Fruit fly (Drosophila melanogaster) whole organism, embryonic: ENCODE data around the gene CG33332.

ENCODE experiments used
- Blimp-1 ChIP-seq: fragments of 200-800 bp; sonication (Bioruptor generic); optimal IDR thresholded peaks from 3 replicates; lab custom pipeline; 2018; ENCODE audit warnings: missing biosample characterization, missing genetic modification characterization, mild to moderate bottlenecking, moderate library complexity, missing genetic modification reagents
- CG10209 ChIP-seq: fragments of 200-800 bp; sonication (Bioruptor generic); optimal IDR thresholded peaks from 3 replicates; lab custom pipeline; 2017; ENCODE audit warnings: missing biosample characterization, mild to moderate bottlenecking, missing genetic modification characterization, missing genetic modification reagents
- CG10274 ChIP-seq: fragments of 200-800 bp; sonication (Bioruptor generic); optimal IDR thresholded peaks from 3 replicates; lab custom pipeline; 2017; ENCODE audit warnings: missing biosample characterization, mild to moderate bottlenecking, missing genetic modification characterization
- CG10979 ChIP-seq: fragments of 200-800 bp; sonication (Bioruptor generic); optimal IDR thresholded peaks from 2 replicates; lab custom pipeline; 2018; ENCODE audit warnings: missing biosample characterization, mild to moderate bottlenecking, missing genetic modification characterization, moderate library complexity
- CG11398 ChIP-seq: fragments of 200-800 bp; sonication (Bioruptor generic); optimal IDR thresholded peaks from 2 replicates; lab custom pipeline; 2016; ENCODE audit warnings: missing biosample characterization, missing genetic modification characterization
- CG12071 ChIP-seq: fragments of 200-800 bp; sonication (Bioruptor generic); optimal IDR thresholded peaks from 3 replicates; lab custom pipeline; 2018; ENCODE audit warnings: missing biosample characterization, mild to moderate bottlenecking, missing genetic modification characterization
- CG12659 ChIP-seq: fragments of 200-800 bp; sonication (Bioruptor generic); optimal IDR thresholded peaks from 3 replicates; lab custom pipeline; 2017; ENCODE audit warnings: mild to moderate bottlenecking, missing biosample characterization, missing genetic modification reagents, missing genetic modification characterization
- CG14441 ChIP-seq: fragments of 200-800 bp; sonication (Bioruptor generic); IDR thresholded peaks from 2 replicates; pipeline ENCODE4 v1.3.6; 2022; ENCODE audit warnings: missing biosample characterization, missing genetic modification characterization
- CG1603 ChIP-seq: fragments of 200-800 bp; sonication (Bioruptor generic); optimal IDR thresholded peaks from 2 replicates; lab custom pipeline; 2019; ENCODE audit warnings: missing biosample characterization, mild to moderate bottlenecking, missing genetic modification characterization, moderate library complexity
- CG17802 ChIP-seq: fragments of 200-800 bp; sonication (Bioruptor generic); optimal IDR thresholded peaks from 2 replicates; lab custom pipeline; 2018; ENCODE audit warnings: missing biosample characterization, mild to moderate bottlenecking, missing genetic modification characterization, moderate library complexity
- CG2129 ChIP-seq: fragments of 200-800 bp; sonication (Bioruptor generic); IDR thresholded peaks from 2 replicates; pipeline ENCODE4 v1.3.6; 2022; ENCODE audit warnings: missing biosample characterization, missing genetic modification characterization; ENCODE audit not compliant: partially characterized antibody
- CG3163 ChIP-seq: fragments of 200-800 bp; sonication (Bioruptor generic); optimal IDR thresholded peaks from 3 replicates; lab custom pipeline; 2016; ENCODE audit warnings: missing biosample characterization, missing genetic modification characterization
- CG32532 ChIP-seq: fragments of 200-800 bp; sonication (Bioruptor generic); IDR thresholded peaks from 2 replicates; pipeline ENCODE4 v1.3.6; 2022; ENCODE audit warnings: missing biosample characterization, missing genetic modification characterization
- CG4328 ChIP-seq: fragments of 200-800 bp; sonication (Bioruptor generic); optimal IDR thresholded peaks from 3 replicates; lab custom pipeline; 2017; ENCODE audit warnings: missing biosample characterization, missing genetic modification reagents, missing genetic modification characterization
- CG4404 ChIP-seq: fragments of 200-800 bp; sonication (Bioruptor generic); IDR thresholded peaks from 2 replicates; pipeline ENCODE4 v1.3.6; 2022; ENCODE audit warnings: missing biosample characterization, missing genetic modification characterization
- CG4820 ChIP-seq: fragments of 200-800 bp; sonication (Bioruptor generic); optimal IDR thresholded peaks from 3 replicates; lab custom pipeline; 2016; ENCODE audit warnings: missing biosample characterization, missing genetic modification characterization
- CG7786 ChIP-seq: fragments of 200-800 bp; sonication (Bioruptor generic); optimal IDR thresholded peaks from 2 replicates; lab custom pipeline; 2016; ENCODE audit warnings: missing biosample characterization, missing genetic modification characterization
- CG8765 ChIP-seq: fragments of 200-800 bp; sonication (Bioruptor generic); IDR thresholded peaks from 2 replicates; pipeline ENCODE4 v1.3.6; 2022; ENCODE audit warnings: missing biosample characterization, missing genetic modification characterization
- Deaf1 ChIP-seq: fragments of 200-800 bp; optimal IDR thresholded peaks from 3 replicates; lab custom pipeline; 2019; ENCODE audit warnings: missing biosample characterization, mild to moderate bottlenecking, missing genetic modification characterization, moderate library complexity
- E2f2 ChIP-seq: fragments of 200-800 bp; sonication (Bioruptor generic); IDR thresholded peaks from 2 replicates; pipeline ENCODE4 v1.3.6; 2022; ENCODE audit warnings: missing biosample characterization, missing genetic modification characterization
- Fer1 ChIP-seq: fragments of 200-800 bp; sonication (Bioruptor generic); optimal IDR thresholded peaks from 2 replicates; lab custom pipeline; 2017; ENCODE audit warnings: missing biosample characterization, mild to moderate bottlenecking, missing genetic modification characterization
- H15 ChIP-seq: fragments of 200-800 bp; sonication (Bioruptor generic); IDR thresholded peaks from 3 replicates; pipeline ENCODE4 v1.3.6; 2022; ENCODE audit warnings: missing biosample characterization, missing genetic modification characterization
- MESR4 ChIP-seq: fragments of 200-800 bp; sonication (Bioruptor generic); optimal IDR thresholded peaks from 2 replicates; lab custom pipeline; 2018; ENCODE audit warnings: missing biosample characterization, mild to moderate bottlenecking, missing genetic modification characterization, moderate library complexity
- Nf-YA ChIP-seq: fragments of 200-800 bp; sonication (Bioruptor generic); IDR thresholded peaks from 2 replicates; pipeline ENCODE4 v1.3.6; 2022; ENCODE audit warnings: missing biosample characterization, missing genetic modification characterization
- Sox102F ChIP-seq: fragments of 200-800 bp; sonication (Bioruptor generic); optimal IDR thresholded peaks from 2 replicates; lab custom pipeline; 2018; ENCODE audit warnings: missing biosample characterization, mild to moderate bottlenecking, missing genetic modification characterization, moderate library complexity
- Trl ChIP-seq, 3 experiments: fragments of >200 bp in 2 of 3; fragments of 200-800 bp in 1 of 3; sonication (Bioruptor generic) in 1 of 3; optimal IDR thresholded peaks; 2 replicates in 1 of 3; 3 replicates in 2 of 3; lab custom pipeline; 2016 to 2017; ENCODE audit warnings: missing biosample characterization in 1 of 3, missing genetic modification characterization in 1 of 3
- amos ChIP-seq: fragments of 200-800 bp; sonication (Bioruptor generic); IDR thresholded peaks from 2 replicates; pipeline ENCODE4 v1.3.6; 2022; ENCODE audit warnings: missing biosample characterization, missing genetic modification characterization; ENCODE audit not compliant: partially characterized antibody
- br ChIP-seq: fragments of >200 bp; optimal IDR thresholded peaks from 2 replicates; lab custom pipeline; 2017
- bsh ChIP-seq, 2 experiments: fragments of 200-800 bp; sonication (Bioruptor generic); optimal IDR thresholded peaks; 2 replicates each; lab custom pipeline; 2017 to 2018; ENCODE audit warnings: mild to moderate bottlenecking in 2 of 2, missing biosample characterization in 2 of 2, missing genetic modification characterization in 2 of 2, moderate library complexity in 1 of 2
- cad ChIP-seq: fragments of >200 bp; optimal IDR thresholded peaks from 2 replicates; lab custom pipeline; 2017; ENCODE audit warnings: missing biosample characterization, missing genetic modification characterization
- ci ChIP-seq: fragments of 200-800 bp; sonication (Bioruptor generic); IDR thresholded peaks from 3 replicates; pipeline ENCODE4 v1.3.6; 2022; ENCODE audit warnings: missing biosample characterization, missing genetic modification characterization
- croc ChIP-seq: fragments of 200-800 bp; sonication (Bioruptor generic); conservative IDR thresholded peaks from 3 replicates; pipeline ENCODE4 v1.3.6; 2022; ENCODE audit warnings: missing biosample characterization, missing genetic modification characterization
- crol ChIP-seq: fragments of 200-800 bp; sonication (Bioruptor generic); IDR thresholded peaks from 2 replicates; pipeline ENCODE4 v1.3.6; 2022; ENCODE audit warnings: missing biosample characterization, missing genetic modification characterization
- dati ChIP-seq: fragments of 200-800 bp; sonication (Bioruptor generic); IDR thresholded peaks from 2 replicates; pipeline ENCODE4 v1.3.6; 2022; ENCODE audit warnings: missing biosample characterization, missing genetic modification characterization
- emc ChIP-seq: fragments of 200-800 bp; sonication (Bioruptor generic); optimal IDR thresholded peaks from 2 replicates; lab custom pipeline; 2016; ENCODE audit warnings: missing biosample characterization, missing genetic modification characterization
- exex ChIP-seq: fragments of 200-800 bp; sonication (Bioruptor generic); optimal IDR thresholded peaks from 4 replicates; lab custom pipeline; 2018; ENCODE audit warnings: missing biosample characterization, mild to moderate bottlenecking, missing genetic modification characterization, moderate library complexity
- hbn ChIP-seq: fragments of 200-800 bp; sonication (Bioruptor generic); IDR thresholded peaks from 2 replicates; pipeline ENCODE4 v1.3.6; 2022; ENCODE audit warnings: missing biosample characterization, missing genetic modification characterization; ENCODE audit not compliant: partially characterized antibody
- hkb ChIP-seq, 2 experiments: fragments of 200-800 bp in 1 of 2; fragments of >200 bp in 1 of 2; sonication (Bioruptor generic) in 1 of 2; IDR thresholded peaks in 1 of 2; optimal IDR thresholded peaks in 1 of 2; 2 replicates each; pipeline versions ENCODE4 v1.3.6 to Lab custom; 2017 to 2022; ENCODE audit warnings: missing biosample characterization in 1 of 2, missing genetic modification characterization in 1 of 2
- kni ChIP-seq: fragments of 200-800 bp; sonication (Bioruptor generic); optimal IDR thresholded peaks from 3 replicates; lab custom pipeline; 2017; ENCODE audit warnings: mild to moderate bottlenecking, missing biosample characterization, missing genetic modification reagents, missing genetic modification characterization
- mirr ChIP-seq: fragments of 200-800 bp; sonication (Bioruptor generic); optimal IDR thresholded peaks from 3 replicates; lab custom pipeline; 2018; ENCODE audit warnings: missing biosample characterization, mild to moderate bottlenecking, missing genetic modification characterization
- nom ChIP-seq: fragments of 200-800 bp; sonication (Bioruptor generic); optimal IDR thresholded peaks from 2 replicates; lab custom pipeline; 2017; ENCODE audit warnings: missing biosample characterization, missing genetic modification characterization, mild to moderate bottlenecking, moderate library complexity, missing genetic modification reagents
- sens ChIP-seq: fragments of 200-800 bp; sonication (Bioruptor generic); peaks from one replicate; lab custom pipeline; 2016; ENCODE audit warnings: missing biosample characterization, missing genetic modification characterization
- sens-2 ChIP-seq: fragments of 200-800 bp; sonication (Bioruptor generic); IDR thresholded peaks from 2 replicates; pipeline ENCODE4 v1.3.6; 2022; ENCODE audit warnings: missing biosample characterization, missing genetic modification characterization
- slou ChIP-seq: fragments of 200-800 bp; sonication (Bioruptor generic); optimal IDR thresholded peaks from 3 replicates; lab custom pipeline; 2016; ENCODE audit warnings: missing biosample characterization, missing genetic modification characterization
- so ChIP-seq: fragments of 200-800 bp; sonication (Bioruptor generic); IDR thresholded peaks from 3 replicates; pipeline ENCODE4 v1.3.6; 2022; ENCODE audit warnings: missing biosample characterization, missing genetic modification characterization
- sug ChIP-seq: fragments of 200-800 bp; optimal IDR thresholded peaks from 2 replicates; lab custom pipeline; 2019; ENCODE audit warnings: missing biosample characterization, mild to moderate bottlenecking, missing genetic modification characterization, moderate library complexity
- tio ChIP-seq: fragments of 200-800 bp; sonication (Bioruptor generic); optimal IDR thresholded peaks from 2 replicates; lab custom pipeline; 2017; ENCODE audit warnings: missing biosample characterization, missing genetic modification characterization, inconsistent platforms
- vfl ChIP-seq: fragments of 200-800 bp; sonication (Bioruptor generic); optimal IDR thresholded peaks from 2 replicates; lab custom pipeline; 2016; ENCODE audit warnings: missing biosample characterization, missing genetic modification characterization
- wek ChIP-seq: fragments of 200-800 bp; sonication (Bioruptor generic); optimal IDR thresholded peaks from 3 replicates; lab custom pipeline; 2018; ENCODE audit warnings: missing biosample characterization, mild to moderate bottlenecking, missing genetic modification characterization, moderate library complexity

Gene CG33332

DNA sequence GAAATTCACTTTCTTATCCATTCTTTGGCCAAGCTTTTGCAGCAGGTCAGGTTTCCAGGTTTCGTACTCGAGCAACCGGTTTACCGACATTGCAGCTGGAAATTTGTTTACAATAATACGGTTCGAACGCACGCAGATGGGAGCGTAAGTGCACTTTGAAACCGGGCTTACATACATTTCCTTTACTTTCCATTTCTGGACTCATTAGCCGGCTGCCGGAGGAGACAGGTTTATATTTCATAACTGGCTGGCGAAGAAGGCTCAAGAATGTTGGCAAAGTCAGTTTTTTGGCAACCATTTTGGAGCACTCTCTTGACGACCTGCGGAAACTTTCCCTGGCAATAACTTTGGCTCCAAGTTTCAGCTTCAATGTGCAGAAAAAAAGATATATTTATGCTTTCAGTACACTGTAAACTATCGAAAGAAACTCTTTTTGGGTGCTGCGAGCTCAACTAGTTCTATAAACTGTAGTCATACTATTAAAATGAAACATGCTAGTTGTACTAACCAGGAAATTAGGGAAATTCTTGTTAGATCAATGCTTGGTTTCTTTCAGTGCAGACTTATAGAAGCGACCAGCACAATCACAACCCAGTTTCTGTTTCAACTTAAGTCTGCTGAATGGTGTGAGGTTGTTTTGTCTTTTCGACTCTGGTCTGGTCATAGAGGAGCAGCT is 39.2 kb upstream of the CG33332 start (continued):
- no peak for TF ChIP-seq amos (GFP tag; lab: Robert Waterston, UW)
- no peak for TF ChIP-seq Fer1 (GFP tag; lab: Kevin White, UChicago)
- no peak for TF ChIP-seq Trl (optimal IDR thresholded peaks at IDR 0.05; lab: Kevin White, UChicago)
- TF ChIP-seq Trl (GFP tag; optimal IDR thresholded peaks at IDR 0.05; lab: Kevin White, UChicago) = no peak
- TF ChIP-seq CG7786 (GFP tag; lab: Kevin White, UChicago) = no peak
- no peak for TF ChIP-seq br (lab: Kevin White, UChicago)
- TF ChIP-seq crol = no peak
- no peak for TF ChIP-seq slou (GFP tag; lab: Kevin White, UChicago)
- TF ChIP-seq H15 = no peak
- no peak for TF ChIP-seq CG17802 (tag; lab: Kevin White, UChicago)
- TF ChIP-seq CG4328 (GFP tag; lab: Kevin White, UChicago) = no peak
- no peak for TF ChIP-seq CG3163 (GFP tag; lab: Kevin White, UChicago)
- TF ChIP-seq sens-2 (GFP tag; lab: Robert Waterston, UW) = no peak
- TF ChIP-seq vfl = no peak
- no peak for TF ChIP-seq hkb (optimal IDR thresholded peaks at IDR 0.05; lab: Kevin White, UChicago)
- TF ChIP-seq hkb (GFP tag; IDR thresholded peaks at IDR 0.05; lab: Robert Waterston, UW) = no peak
- no peak for TF ChIP-seq CG4404 (GFP tag; lab: Robert Waterston, UW)
- peak; percentile 50 for TF ChIP-seq Sox102F (GFP tag; lab: Kevin White, UChicago)
- TF ChIP-seq CG8765 (GFP tag; lab: Robert Waterston, UW) = no peak
- no peak for TF ChIP-seq emc (GFP tag; lab: Kevin White, UChicago)
- no peak for TF ChIP-seq CG10979 (tag; lab: Kevin White, UChicago)
- no peak for TF ChIP-seq CG1603
- TF ChIP-seq CG4820 (GFP tag; lab: Kevin White, UChicago) = no peak
- TF ChIP-seq E2f2 = no peak
- no peak for TF ChIP-seq mirr (GFP tag; lab: Kevin White, UChicago)
- TF ChIP-seq kni (GFP tag; lab: Kevin White, UChicago) = no peak
- no peak for TF ChIP-seq sug (tag; lab: Kevin White, UChicago)
- TF ChIP-seq sens (GFP tag; lab: Kevin White, UChicago) = peak; percentile 82
- no peak for TF ChIP-seq Nf-YA (GFP tag; lab: Robert Waterston, UW)
- TF ChIP-seq CG10209 (GFP tag; lab: Kevin White, UChicago) = no peak
- no peak for TF ChIP-seq wek (GFP tag; lab: Kevin White, UChicago)
- TF ChIP-seq exex (tag; lab: Kevin White, UChicago) = no peak
- TF ChIP-seq CG14441 (GFP tag; lab: Robert Waterston, UW) = no peak
- TF ChIP-seq so = peak; percentile 17; the same call in 1 of the 3 replicates
- peak in 1 of 2 experiments; percentile 49 for TF ChIP-seq bsh (GFP tag; optimal IDR thresholded peaks at IDR 0.05; lab: Kevin White, UChicago)
- no peak for TF ChIP-seq dati (GFP tag; lab: Robert Waterston, UW)
- TF ChIP-seq CG12659 (GFP tag; lab: Kevin White, UChicago) = no peak
- no peak for TF ChIP-seq hbn (GFP tag; lab: Robert Waterston, UW)
- no peak for TF ChIP-seq CG2129 (GFP tag; lab: Robert Waterston, UW)
- TF ChIP-seq Deaf1 (tag; lab: Kevin White, UChicago) = no peak
- peak; percentile 9; the same call in 1 of the 3 replicates for TF ChIP-seq ci (GFP tag; lab: Robert Waterston, UW)
- TF ChIP-seq MESR4 (GFP tag; lab: Kevin White, UChicago) = no peak
- no peak for TF ChIP-seq CG32532 (GFP tag; lab: Robert Waterston, UW)
- no peak for TF ChIP-seq cad
- peak; percentile 54 for TF ChIP-seq Blimp-1
- no peak for TF ChIP-seq nom (GFP tag; lab: Kevin White, UChicago)
- TF ChIP-seq croc (GFP tag; lab: Robert Waterston, UW) = no peak
- TF ChIP-seq tio (GFP tag; lab: Kevin White, UChicago) = peak; percentile 8
- no peak for TF ChIP-seq CG11398 (GFP tag; lab: Kevin White, UChicago)
- TF ChIP-seq CG10274 (GFP tag; lab: Kevin White, UChicago) = no peak
- TF ChIP-seq CG12071 (GFP tag; lab: Kevin White, UChicago) = no peak
